Fruit fly (Drosophila melanogaster) whole organism, embryonic: Measurements from ENCODE around the gene ppk17.

Source experiments
- Aef1 ChIP-seq: fragments of 200-800 bp; sonication (Bioruptor generic); IDR thresholded peaks from 3 replicates; pipeline ENCODE4 v1.3.6; 2022; ENCODE audit warnings: missing biosample characterization, missing genetic modification characterization
- Asciz ChIP-seq: fragments of 200-800 bp; sonication (Bioruptor generic); optimal IDR thresholded peaks from 2 replicates; lab custom pipeline; 2017; ENCODE audit warnings: missing biosample characterization, mild to moderate bottlenecking, missing genetic modification characterization, missing genetic modification reagents
- B-H1 ChIP-seq: fragments of 200-800 bp; sonication (Bioruptor generic); IDR thresholded peaks from 3 replicates; pipeline ENCODE4 v1.3.6; 2022; ENCODE audit warnings: missing biosample characterization, missing genetic modification characterization
- C15 ChIP-seq: fragments of 200-800 bp; sonication (Bioruptor generic); IDR thresholded peaks from 3 replicates; pipeline ENCODE4 v1.3.6; 2022; ENCODE audit warnings: missing biosample characterization, missing genetic modification characterization
- CG10321 ChIP-seq: fragments of 200-800 bp; sonication (Bioruptor generic); IDR thresholded peaks from 2 replicates; pipeline ENCODE4 v1.3.6; 2022; ENCODE audit warnings: missing biosample characterization, missing genetic modification characterization
- CG13894 ChIP-seq: fragments of 200-800 bp; sonication (Bioruptor generic); optimal IDR thresholded peaks from 3 replicates; lab custom pipeline; 2018; ENCODE audit warnings: missing biosample characterization, mild to moderate bottlenecking, missing genetic modification characterization, moderate library complexity
- CG14860 ChIP-seq: fragments of 200-800 bp; sonication (Bioruptor generic); IDR thresholded peaks from 3 replicates; pipeline ENCODE4 v1.3.6; 2022; ENCODE audit warnings: missing biosample characterization, missing genetic modification characterization; ENCODE audit not compliant: partially characterized antibody
- CG16813 ChIP-seq: fragments of 200-800 bp; sonication (Bioruptor generic); IDR thresholded peaks from 3 replicates; pipeline ENCODE4 v1.3.6; 2022; ENCODE audit warnings: missing biosample characterization, missing genetic modification characterization; ENCODE audit not compliant: partially characterized antibody
- CG18262 ChIP-seq: fragments of 200-800 bp; optimal IDR thresholded peaks from 3 replicates; lab custom pipeline; 2019; ENCODE audit warnings: missing biosample characterization, mild to moderate bottlenecking, missing genetic modification characterization, moderate library complexity
- CG18619 ChIP-seq: fragments of 200-800 bp; sonication (Bioruptor generic); optimal IDR thresholded peaks from 3 replicates; lab custom pipeline; 2017; ENCODE audit warnings: missing biosample characterization, mild to moderate bottlenecking, missing genetic modification characterization
- CG2712 ChIP-seq: fragments of 200-800 bp; optimal IDR thresholded peaks from 3 replicates; lab custom pipeline; 2019; ENCODE audit warnings: missing biosample characterization, mild to moderate bottlenecking, missing genetic modification characterization, moderate library complexity
- CG30431 ChIP-seq: fragments of 200-800 bp; sonication (Bioruptor generic); optimal IDR thresholded peaks from 2 replicates; lab custom pipeline; 2017; ENCODE audit warnings: missing biosample characterization, missing genetic modification characterization
- CG31441 ChIP-seq: fragments of 200-800 bp; sonication (Bioruptor generic); IDR thresholded peaks from 2 replicates; pipeline ENCODE4 v1.3.6; 2022; ENCODE audit warnings: missing biosample characterization, missing genetic modification characterization
- CG32767 ChIP-seq: fragments of 200-800 bp; sonication (Bioruptor generic); IDR thresholded peaks from 2 replicates; pipeline ENCODE4 v1.3.6; 2022; ENCODE audit warnings: missing biosample characterization, missing genetic modification characterization
- CG4282 ChIP-seq: fragments of 200-800 bp; sonication (Bioruptor generic); optimal IDR thresholded peaks from 2 replicates; lab custom pipeline; 2016; ENCODE audit warnings: missing biosample characterization, missing genetic modification characterization
- CG8359 ChIP-seq: fragments of 200-800 bp; sonication (Bioruptor generic); optimal IDR thresholded peaks from 2 replicates; lab custom pipeline; 2017; ENCODE audit warnings: missing biosample characterization, mild to moderate bottlenecking, missing genetic modification characterization, borderline replicate concordance
- CG8924 ChIP-seq: fragments of 200-800 bp; optimal IDR thresholded peaks from 3 replicates; lab custom pipeline; 2019; ENCODE audit warnings: missing biosample characterization, mild to moderate bottlenecking, missing genetic modification characterization, moderate library complexity
- CG9797 ChIP-seq: fragments of 200-800 bp; sonication (Bioruptor generic); optimal IDR thresholded peaks from 3 replicates; lab custom pipeline; 2018; ENCODE audit warnings: missing biosample characterization, mild to moderate bottlenecking, missing genetic modification characterization
- CHES-1-like ChIP-seq: fragments of 200-800 bp; sonication (Bioruptor generic); optimal IDR thresholded peaks from 2 replicates; lab custom pipeline; 2016; ENCODE audit warnings: missing biosample characterization, missing genetic modification characterization
- D19A ChIP-seq: fragments of 200-800 bp; optimal IDR thresholded peaks from 3 replicates; lab custom pipeline; 2019; ENCODE audit warnings: missing biosample characterization, mild to moderate bottlenecking, missing genetic modification characterization, moderate library complexity
- ERR ChIP-seq: fragments of 200-800 bp; sonication (Bioruptor generic); optimal IDR thresholded peaks from 2 replicates; lab custom pipeline; 2016; ENCODE audit warnings: missing biosample characterization, missing genetic modification characterization
- HLHmδ ChIP-seq: fragments of 200-800 bp; sonication (Bioruptor generic); optimal IDR thresholded peaks from 2 replicates; lab custom pipeline; 2018; ENCODE audit warnings: missing biosample characterization, mild to moderate bottlenecking, missing genetic modification characterization, moderate library complexity
- Hr39 ChIP-seq: fragments of >200 bp; optimal IDR thresholded peaks from 2 replicates; lab custom pipeline; 2017
- Lpt ChIP-seq: fragments of >200 bp; optimal IDR thresholded peaks from 2 replicates; lab custom pipeline; 2018; ENCODE audit warnings: missing biosample characterization, missing genetic modification characterization
- Neu2 ChIP-seq: fragments of 200-800 bp; sonication (Bioruptor generic); optimal IDR thresholded peaks from 3 replicates; lab custom pipeline; 2016; ENCODE audit warnings: missing biosample characterization, missing genetic modification characterization, borderline replicate concordance
- PHDP ChIP-seq: fragments of 200-800 bp; sonication (Bioruptor generic); optimal IDR thresholded peaks from 3 replicates; lab custom pipeline; 2018; ENCODE audit warnings: missing biosample characterization, mild to moderate bottlenecking, missing genetic modification characterization, moderate library complexity
- Rx ChIP-seq: fragments of 200-800 bp; sonication (Bioruptor generic); IDR thresholded peaks from 2 replicates; pipeline ENCODE4 v1.3.6; 2022; ENCODE audit warnings: missing biosample characterization, missing genetic modification characterization
- Sry-β ChIP-seq: fragments of 200-800 bp; sonication (Bioruptor generic); optimal IDR thresholded peaks from 2 replicates; lab custom pipeline; 2018; ENCODE audit warnings: missing biosample characterization, mild to moderate bottlenecking, missing genetic modification characterization, moderate library complexity
- ab ChIP-seq: fragments of 200-800 bp; sonication (Bioruptor generic); optimal IDR thresholded peaks from 2 replicates; lab custom pipeline; 2016; ENCODE audit warnings: missing biosample characterization, missing genetic modification characterization
- ase ChIP-seq: fragments of 200-800 bp; sonication (Bioruptor generic); IDR thresholded peaks from 3 replicates; pipeline ENCODE4 v1.3.6; 2022; ENCODE audit warnings: missing biosample characterization, missing genetic modification characterization
- bab2 ChIP-seq: fragments of 200-800 bp; sonication (Bioruptor generic); optimal IDR thresholded peaks from 2 replicates; lab custom pipeline; 2016; ENCODE audit warnings: missing biosample characterization, missing genetic modification characterization
- br ChIP-seq: fragments of >200 bp; optimal IDR thresholded peaks from 2 replicates; lab custom pipeline; 2017
- chm ChIP-seq: fragments of 200-800 bp; sonication (Bioruptor generic); IDR thresholded peaks from 2 replicates; pipeline ENCODE4 v1.3.6; 2022; ENCODE audit warnings: missing biosample characterization, missing genetic modification characterization
- esg ChIP-seq: fragments of 200-800 bp; sonication (Bioruptor generic); conservative IDR thresholded peaks from 2 replicates; pipeline ENCODE4 v1.3.6; 2022; ENCODE audit warnings: missing biosample characterization, missing genetic modification characterization
- fd96Cb ChIP-seq: fragments of 200-800 bp; sonication (Bioruptor generic); optimal IDR thresholded peaks from 2 replicates; lab custom pipeline; 2018; ENCODE audit warnings: missing biosample characterization, mild to moderate bottlenecking, missing genetic modification characterization, moderate library complexity
- fru ChIP-seq: fragments of >200 bp; optimal IDR thresholded peaks from 2 replicates; lab custom pipeline; 2017
- grn ChIP-seq: fragments of 200-800 bp; sonication (Bioruptor generic); optimal IDR thresholded peaks from 3 replicates; lab custom pipeline; 2017; ENCODE audit warnings: missing biosample characterization, missing genetic modification characterization
- gsb ChIP-seq: fragments of 200-800 bp; sonication (Bioruptor generic); IDR thresholded peaks from 2 replicates; pipeline ENCODE4 v1.3.6; 2022; ENCODE audit warnings: missing biosample characterization, missing genetic modification characterization
- ken ChIP-seq: fragments of 200-800 bp; sonication (Bioruptor generic); IDR thresholded peaks from 3 replicates; pipeline ENCODE4 v1.3.6; 2022; ENCODE audit warnings: missing biosample characterization, missing genetic modification characterization
- klu ChIP-seq: fragments of 200-800 bp; sonication (Bioruptor generic); IDR thresholded peaks from 2 replicates; pipeline ENCODE4 v1.3.6; 2022; ENCODE audit warnings: missing biosample characterization, missing genetic modification characterization
- mirr ChIP-seq: fragments of 200-800 bp; sonication (Bioruptor generic); optimal IDR thresholded peaks from 3 replicates; lab custom pipeline; 2018; ENCODE audit warnings: missing biosample characterization, mild to moderate bottlenecking, missing genetic modification characterization
- p53 ChIP-seq: fragments of 200-800 bp; sonication (Bioruptor generic); optimal IDR thresholded peaks from 2 replicates; lab custom pipeline; 2016; ENCODE audit warnings: missing biosample characterization, missing genetic modification characterization
- rib ChIP-seq: fragments of 200-800 bp; sonication (Bioruptor generic); IDR thresholded peaks from 2 replicates; pipeline ENCODE4 v1.3.6; 2022; ENCODE audit warnings: missing biosample characterization, missing genetic modification characterization
- sr ChIP-seq: fragments of 200-800 bp; sonication (Bioruptor generic); IDR thresholded peaks from 3 replicates; pipeline ENCODE4 v1.3.6; 2022; ENCODE audit warnings: missing biosample characterization, missing genetic modification characterization
- tgo ChIP-seq: fragments of 200-800 bp; sonication (Bioruptor generic); IDR thresholded peaks from 3 replicates; pipeline ENCODE4 v1.3.6; 2022; ENCODE audit warnings: missing biosample characterization, missing genetic modification characterization
- tio ChIP-seq: fragments of 200-800 bp; sonication (Bioruptor generic); optimal IDR thresholded peaks from 2 replicates; lab custom pipeline; 2017; ENCODE audit warnings: missing biosample characterization, missing genetic modification characterization, inconsistent platforms
- tll ChIP-seq, 2 experiments: fragments of 200-800 bp in 1 of 2; fragments of >200 bp in 1 of 2; sonication (Bioruptor generic) in 1 of 2; optimal IDR thresholded peaks; 2 replicates each; lab custom pipeline; 2017 to 2019; ENCODE audit warnings: missing biosample characterization in 2 of 2, missing genetic modification characterization in 2 of 2, mild to moderate bottlenecking in 1 of 2, moderate library complexity in 1 of 2
- trem ChIP-seq: fragments of 200-800 bp; optimal IDR thresholded peaks from 3 replicates; lab custom pipeline; 2019; ENCODE audit warnings: missing biosample characterization, mild to moderate bottlenecking, missing genetic modification characterization, moderate library complexity
- twi ChIP-seq: fragments of 200-800 bp; optimal IDR thresholded peaks from 2 replicates; lab custom pipeline; 2019; ENCODE audit warnings: missing biosample characterization, mild to moderate bottlenecking, missing genetic modification characterization, moderate library complexity
- wor ChIP-seq: fragments of 200-800 bp; sonication (Bioruptor generic); IDR thresholded peaks from 2 replicates; pipeline ENCODE4 v1.3.6; 2022; ENCODE audit warnings: missing biosample characterization, missing genetic modification characterization

Gene ppk17

dm6 chr2L:16720707-16721700 lies 39.4 kb downstream of the ppk17 start (continued):
- TF ChIP-seq ase: peak; percentile 95
- TF ChIP-seq CG30431 (GFP tag; lab: Kevin White, UChicago): peak; percentile 80
- peak; percentile 95 for TF ChIP-seq esg (GFP tag; lab: Robert Waterston, UW)
- peak; percentile 89 for TF ChIP-seq Aef1
- peak; percentile 91 for TF ChIP-seq trem (tag; lab: Kevin White, UChicago)
- TF ChIP-seq C15 (GFP tag; lab: Robert Waterston, UW): peak; percentile 90; the same call in 2 of the 3 replicates
- TF ChIP-seq ab (GFP tag; lab: Kevin White, UChicago): no peak
- TF ChIP-seq gsb (GFP tag; lab: Robert Waterston, UW): peak; percentile 86
- TF ChIP-seq tgo (GFP tag; lab: Robert Waterston, UW): peak; percentile 96
- peak; percentile 94 for TF ChIP-seq CG31441
- no peak for TF ChIP-seq CG14860
- no peak for TF ChIP-seq Hr39 (lab: Kevin White, UChicago)
- TF ChIP-seq Asciz (GFP tag; lab: Kevin White, UChicago): peak; percentile 95
- peak; percentile 82 for TF ChIP-seq PHDP (tag; lab: Kevin White, UChicago)
- peak; percentile 32 for TF ChIP-seq CHES-1-like (GFP tag; lab: Kevin White, UChicago)
- peak; percentile 34 for TF ChIP-seq ERR
- peak; percentile 94 for TF ChIP-seq ken (GFP tag; lab: Robert Waterston, UW)
- peak; percentile 37 for TF ChIP-seq p53
- peak; percentile 55 for TF ChIP-seq grn (GFP tag; lab: Kevin White, UChicago)
- peak; percentile 86 for TF ChIP-seq rib (GFP tag; lab: Robert Waterston, UW)
- peak; percentile 86 for TF ChIP-seq tio
- TF ChIP-seq chm (GFP tag; lab: Robert Waterston, UW): peak; percentile 94
- peak; percentile 57 for TF ChIP-seq CG13894 (tag; lab: Kevin White, UChicago)
- peak; percentile 97 for TF ChIP-seq CG2712
- peak; percentile 78 for TF ChIP-seq bab2
- TF ChIP-seq D19A (tag; lab: Kevin White, UChicago): peak; percentile 91
- peak; percentile 85 for TF ChIP-seq CG8359 (GFP tag; lab: Kevin White, UChicago)
- no peak for TF ChIP-seq br (lab: Kevin White, UChicago)
- TF ChIP-seq sr (GFP tag; lab: Robert Waterston, UW): peak; percentile 74; the same call in 2 of the 3 replicates
- peak; percentile 30 for TF ChIP-seq Sry-β
- TF ChIP-seq Rx (GFP tag; lab: Robert Waterston, UW): peak; percentile 91
- TF ChIP-seq B-H1 (GFP tag; lab: Robert Waterston, UW): peak; percentile 95
- TF ChIP-seq mirr (GFP tag; lab: Kevin White, UChicago): peak; percentile 16
- peak in 1 of 2 experiments; percentile 64 for TF ChIP-seq tll (GFP tag; optimal IDR thresholded peaks at IDR 0.05; lab: Kevin White, UChicago)
- TF ChIP-seq CG8924: peak; percentile 88
- TF ChIP-seq fd96Cb (tag; lab: Kevin White, UChicago): peak; percentile 93
- TF ChIP-seq Neu2 (GFP tag; lab: Kevin White, UChicago): no peak
- TF ChIP-seq CG18262: peak; percentile 95
- TF ChIP-seq fru: no peak
- TF ChIP-seq HLHmδ (GFP tag; lab: Kevin White, UChicago): no peak
- TF ChIP-seq CG4282 (GFP tag; lab: Kevin White, UChicago): peak; percentile 17
- TF ChIP-seq wor (GFP tag; lab: Robert Waterston, UW): peak; percentile 90
- TF ChIP-seq klu (GFP tag; lab: Robert Waterston, UW): peak; percentile 88
- no peak for TF ChIP-seq Lpt
- no peak for TF ChIP-seq CG16813 (GFP tag; lab: Robert Waterston, UW)
- TF ChIP-seq CG10321: peak; percentile 72
- peak; percentile 79 for TF ChIP-seq twi (tag; lab: Kevin White, UChicago)
- peak; percentile 84 for TF ChIP-seq CG18619 (GFP tag; lab: Kevin White, UChicago)
- TF ChIP-seq CG32767 (GFP tag; lab: Robert Waterston, UW): peak; percentile 92
- TF ChIP-seq CG9797 (GFP tag; lab: Kevin White, UChicago): no peak
